Worm (Caenorhabditis elegans) whole organism, L1 larva: ENCODE data around the gene C03F11.2.

Source experiments
- C04F5.9 ChIP-seq: sonication (generic microtip); optimal IDR thresholded peaks from 2 replicates; lab custom pipeline; 2016; ENCODE audit warnings: missing genetic modification characterization, missing compliant biosample characterization
- C34B4.2 ChIP-seq: sonication (generic microtip); optimal IDR thresholded peaks from 2 replicates; lab custom pipeline; 2017; ENCODE audit warnings: mild to moderate bottlenecking, missing genetic modification characterization, missing compliant biosample characterization
- aly-2 ChIP-seq: fragments of 150-350 bp; optimal IDR thresholded peaks from 2 replicates; lab custom pipeline; 2014; ENCODE audit warnings: missing biosample characterization, missing genetic modification characterization
- blmp-1 ChIP-seq: fragments of 150-350 bp; optimal IDR thresholded peaks from 2 replicates; lab custom pipeline; 2014; ENCODE audit warnings: missing biosample characterization, missing genetic modification characterization
- ceh-63 ChIP-seq: fragments of 200-800 bp; sonication (Bioruptor generic); optimal IDR thresholded peaks from 2 replicates; lab custom pipeline; 2018; ENCODE audit warnings: mild to moderate bottlenecking, missing genetic modification characterization, missing compliant biosample characterization
- ceh-82 ChIP-seq, 3 experiments: fragments of 150-350 bp in 1 of 3; sonication (generic microtip) in 2 of 3; optimal IDR thresholded peaks; 2 replicates each; lab custom pipeline; 2014 to 2017; ENCODE audit warnings: missing biosample characterization in 3 of 3, missing genetic modification characterization in 3 of 3
- ceh-88 ChIP-seq: fragments of 200-800 bp; sonication (Bioruptor generic); IDR thresholded peaks from 2 replicates; pipeline ENCODE4 v1.3.6; 2022; ENCODE audit warnings: missing genetic modification characterization, missing compliant biosample characterization
- ces-1 ChIP-seq: fragments of 150-350 bp; optimal IDR thresholded peaks from 2 replicates; lab custom pipeline; 2014; ENCODE audit warnings: missing biosample characterization, missing genetic modification reagents, missing genetic modification characterization
- dpl-1 ChIP-seq, 3 experiments: fragments of 150-350 bp in 2 of 3; sonication (generic microtip) in 1 of 3; optimal IDR thresholded peaks; 2 replicates each; lab custom pipeline; 2014 to 2017; ENCODE audit warnings: missing biosample characterization in 3 of 3, missing genetic modification characterization in 3 of 3, missing genetic modification reagents in 3 of 3
- dsc-1 ChIP-seq: sonication (generic microtip); optimal IDR thresholded peaks from 2 replicates; lab custom pipeline; 2016; ENCODE audit warnings: mild to moderate bottlenecking, missing genetic modification characterization, missing compliant biosample characterization
- efl-1 ChIP-seq, 4 experiments: fragments of 150-350 bp; optimal IDR thresholded peaks in 3 of 4; peaks in 1 of 4; 1 replicate in 1 of 4; 2 replicates in 3 of 4; lab custom pipeline; 2014; ENCODE audit warnings: missing biosample characterization in 2 of 4, missing genetic modification characterization in 2 of 4, missing genetic modification reagents in 2 of 4
- egl-27 ChIP-seq, 2 experiments: fragments of 150-350 bp in 1 of 2; sonication (generic microtip); optimal IDR thresholded peaks; 3 replicates each; lab custom pipeline; 2017 to 2018; ENCODE audit warnings: missing biosample characterization in 2 of 2, missing genetic modification characterization in 2 of 2, missing genetic modification reagents in 2 of 2
- elt-3 ChIP-seq, 6 experiments: fragments of 150-350 bp in 1 of 6; sonication (generic microtip); optimal IDR thresholded peaks; 2 replicates each; lab custom pipeline; 2017 to 2018; ENCODE audit warnings: missing biosample characterization in 6 of 6, missing genetic modification characterization in 6 of 6, inconsistent platforms in 1 of 6
- fkh-4 ChIP-seq: sonication (generic microtip); optimal IDR thresholded peaks from 2 replicates; lab custom pipeline; 2016; ENCODE audit warnings: missing compliant biosample characterization, missing genetic modification characterization, borderline replicate concordance
- fos-1 ChIP-seq: fragments of 150-350 bp; optimal IDR thresholded peaks from 2 replicates; lab custom pipeline; 2014; ENCODE audit warnings: missing biosample characterization, missing genetic modification characterization
- grh-1 ChIP-seq: fragments of 200-800 bp; sonication (Bioruptor generic); IDR thresholded peaks from 2 replicates; pipeline ENCODE4 v1.3.6; 2022; ENCODE audit warnings: missing genetic modification reagents, missing genetic modification characterization, missing compliant biosample characterization
- irx-1 ChIP-seq: sonication (generic microtip); optimal IDR thresholded peaks from 2 replicates; lab custom pipeline; 2016; ENCODE audit warnings: missing genetic modification characterization, missing compliant biosample characterization
- isw-1 ChIP-seq: fragments of 200-800 bp; sonication (Bioruptor generic); IDR thresholded peaks from 2 replicates; pipeline ENCODE4 v1.3.6; 2022; ENCODE audit warnings: missing genetic modification characterization, missing compliant biosample characterization
- jun-1 ChIP-seq: fragments of 150-350 bp; optimal IDR thresholded peaks from 2 replicates; lab custom pipeline; 2014; ENCODE audit warnings: missing biosample characterization, missing genetic modification reagents, missing genetic modification characterization
- lin-13 ChIP-seq: fragments of 150-350 bp; optimal IDR thresholded peaks from 2 replicates; lab custom pipeline; 2014; ENCODE audit warnings: missing biosample characterization, missing genetic modification reagents, missing genetic modification characterization
- lin-14 ChIP-seq: fragments of 200-800 bp; sonication (Bioruptor generic); optimal IDR thresholded peaks from 2 replicates; lab custom pipeline; 2018; ENCODE audit warnings: mild to moderate bottlenecking, missing genetic modification characterization, moderate library complexity, missing compliant biosample characterization
- lin-35 ChIP-seq, 2 experiments: fragments of 150-350 bp; optimal IDR thresholded peaks; 2 replicates each; lab custom pipeline; 2014; ENCODE audit warnings: missing biosample characterization in 2 of 2, missing genetic modification characterization in 2 of 2, missing genetic modification reagents in 2 of 2
- lir-3 ChIP-seq: sonication (generic microtip); optimal IDR thresholded peaks from 2 replicates; lab custom pipeline; 2016; ENCODE audit warnings: mild to moderate bottlenecking, missing genetic modification characterization, moderate library complexity, missing compliant biosample characterization; ENCODE audit not compliant: poor library complexity
- lsy-2 ChIP-seq, 2 experiments: fragments of 150-350 bp; optimal IDR thresholded peaks; 2 replicates each; lab custom pipeline; 2014; ENCODE audit warnings: missing biosample characterization in 2 of 2, missing genetic modification characterization in 2 of 2
- mdl-1 ChIP-seq, 2 experiments: fragments of 150-350 bp; optimal IDR thresholded peaks; 2 replicates each; lab custom pipeline; 2014 to 2017; ENCODE audit warnings: missing biosample characterization in 2 of 2, missing genetic modification characterization in 2 of 2, inconsistent platforms in 1 of 2
- mep-1 ChIP-seq: fragments of 150-350 bp; optimal IDR thresholded peaks from 2 replicates; lab custom pipeline; 2014; ENCODE audit warnings: missing biosample characterization, missing genetic modification characterization
- nhr-11 ChIP-seq: fragments of 150-350 bp; optimal IDR thresholded peaks from 2 replicates; lab custom pipeline; 2014; ENCODE audit warnings: missing biosample characterization, missing genetic modification characterization
- nhr-20 ChIP-seq: sonication (generic microtip); optimal IDR thresholded peaks from 2 replicates; lab custom pipeline; 2016; ENCODE audit warnings: mild to moderate bottlenecking, missing genetic modification characterization, missing compliant biosample characterization
- nhr-28 ChIP-seq: fragments of 150-350 bp; optimal IDR thresholded peaks from 2 replicates; lab custom pipeline; 2014; ENCODE audit warnings: missing biosample characterization, missing genetic modification characterization
- nhr-47 ChIP-seq: sonication (generic microtip); optimal IDR thresholded peaks from 2 replicates; lab custom pipeline; 2016; ENCODE audit warnings: mild to moderate bottlenecking, missing genetic modification characterization, moderate library complexity, missing compliant biosample characterization
- nhr-71 ChIP-seq: sonication (generic microtip); optimal IDR thresholded peaks from 2 replicates; lab custom pipeline; 2016; ENCODE audit warnings: mild to moderate bottlenecking, missing genetic modification characterization, moderate library complexity, missing compliant biosample characterization
- nhr-76 ChIP-seq: sonication (generic microtip); optimal IDR thresholded peaks from 2 replicates; lab custom pipeline; 2017; ENCODE audit warnings: missing biosample characterization, missing genetic modification characterization
- nhr-77 ChIP-seq: fragments of 150-350 bp; optimal IDR thresholded peaks from 2 replicates; lab custom pipeline; 2014; ENCODE audit warnings: missing biosample characterization, missing genetic modification characterization
- nhr-84 ChIP-seq: sonication (generic microtip); optimal IDR thresholded peaks from 2 replicates; lab custom pipeline; 2017; ENCODE audit warnings: missing biosample characterization, missing genetic modification characterization
- nhr-85 ChIP-seq: sonication (generic microtip); peaks from one replicate; lab custom pipeline; 2016; ENCODE audit warnings: missing genetic modification characterization, inconsistent platforms, missing compliant biosample characterization
- pax-3 ChIP-seq: fragments of 200-800 bp; sonication (Bioruptor generic); optimal IDR thresholded peaks from 2 replicates; lab custom pipeline; 2018; ENCODE audit warnings: mild to moderate bottlenecking, missing genetic modification characterization, moderate library complexity, missing compliant biosample characterization
- skn-1 ChIP-seq: fragments of 150-350 bp; optimal IDR thresholded peaks from 2 replicates; lab custom pipeline; 2014; ENCODE audit warnings: missing biosample characterization, missing genetic modification characterization
- snpc-4 ChIP-seq: fragments of 150-350 bp; optimal IDR thresholded peaks from 2 replicates; lab custom pipeline; 2014; ENCODE audit warnings: missing biosample characterization, missing genetic modification characterization
- snu-23 ChIP-seq: sonication (generic microtip); optimal IDR thresholded peaks from 2 replicates; lab custom pipeline; 2016; ENCODE audit warnings: missing genetic modification characterization, missing compliant biosample characterization
- sox-4 ChIP-seq: sonication (generic microtip); optimal IDR thresholded peaks from 2 replicates; lab custom pipeline; 2016; ENCODE audit warnings: missing genetic modification characterization, missing compliant biosample characterization
- swsn-7 ChIP-seq: sonication (generic microtip); optimal IDR thresholded peaks from 2 replicates; lab custom pipeline; 2016; ENCODE audit warnings: missing genetic modification characterization, missing compliant biosample characterization
- tbx-2 ChIP-seq: sonication (generic microtip); optimal IDR thresholded peaks from 2 replicates; lab custom pipeline; 2016; ENCODE audit warnings: missing genetic modification characterization, missing compliant biosample characterization
- tlp-1 ChIP-seq: fragments of 150-350 bp; optimal IDR thresholded peaks from 2 replicates; lab custom pipeline; 2014; ENCODE audit warnings: missing biosample characterization, missing genetic modification characterization
- unc-130 ChIP-seq: fragments of 150-350 bp; optimal IDR thresholded peaks from 2 replicates; lab custom pipeline; 2017; ENCODE audit warnings: missing biosample characterization, missing genetic modification characterization, inconsistent platforms
- unc-62 ChIP-seq: fragments of 150-350 bp; optimal IDR thresholded peaks from 2 replicates; lab custom pipeline; 2014; ENCODE audit warnings: missing biosample characterization, missing genetic modification reagents, missing genetic modification characterization
- unc-98 ChIP-seq: fragments of 200-800 bp; sonication (Bioruptor generic); IDR thresholded peaks from 2 replicates; pipeline ENCODE4 v1.3.6; 2022; ENCODE audit warnings: missing genetic modification characterization, missing compliant biosample characterization
- vab-15 ChIP-seq: sonication (generic microtip); optimal IDR thresholded peaks from 2 replicates; lab custom pipeline; 2017; ENCODE audit warnings: missing genotype, mild to moderate bottlenecking, missing genetic modification characterization, missing compliant biosample characterization
- xbp-1 ChIP-seq: sonication (generic microtip); optimal IDR thresholded peaks from 2 replicates; lab custom pipeline; 2016; ENCODE audit warnings: missing genetic modification characterization, missing compliant biosample characterization
- zag-1 ChIP-seq: fragments of 150-350 bp; optimal IDR thresholded peaks from 2 replicates; lab custom pipeline; 2014; ENCODE audit warnings: missing biosample characterization, missing genetic modification characterization

C03F11.2 gene

ce11 chrX:5360682-5361081, 36.5 kb downstream of the C03F11.2 start:
- TF ChIP-seq irx-1 (no peak), ceh-82 (tag; optimal IDR thresholded peaks at IDR 0.05; lab: Kevin White, UChicago) (no peak), ceh-63 (GFP tag; lab: Kevin White, UChicago) (no peak), lin-14 (GFP tag; lab: Kevin White, UChicago) (peak; percentile 8)

- TF ChIP-seq C04F5.9 (tag; lab: Kevin White, UChicago) (no peak), lsy-2 (tag; optimal IDR thresholded peaks at IDR 0.05; lab: Kevin White, UChicago) (no peak), lin-14 (GFP tag; lab: Kevin White, UChicago) (peak; percentile 10), blmp-1 (tag; lab: Kevin White, UChicago) (no peak), tlp-1 (no peak), fkh-4 (tag; lab: Kevin White, UChicago) (no peak), snu-23 (peak; percentile 17), fos-1 (tag; lab: Kevin White, UChicago) (no peak), dsc-1 (tag; lab: Kevin White, UChicago) (no peak), elt-3 (tag; optimal IDR thresholded peaks at IDR 0.05; lab: Kevin White, UChicago) (no peak), aly-2 (tag; lab: Kevin White, UChicago) (no peak), nhr-76 (tag; lab: Kevin White, UChicago) (no peak), isw-1 (GFP tag; lab: Robert Waterston, UW) (no peak), skn-1 (tag; lab: Kevin White, UChicago) (peak; percentile 52), nhr-11 (tag; lab: Kevin White, UChicago) (no peak), nhr-85 (tag; lab: Kevin White, UChicago) (no peak), xbp-1 (tag; lab: Kevin White, UChicago) (no peak), lir-3 (tag; lab: Kevin White, UChicago) (no peak), lin-13 (GFP tag; lab: Kevin White, UChicago) (no peak), efl-1 (optimal IDR thresholded peaks at IDR 0.05; lab: Kevin White, UChicago) (no peak), efl-1 (GFP tag; optimal IDR thresholded peaks at IDR 0.05 in 1 of 2; lab: Kevin White, UChicago) (no peak), irx-1 (no peak), ceh-88 (GFP tag; lab: Robert Waterston, UW) (no peak), lin-35 (GFP tag; optimal IDR thresholded peaks at IDR 0.05; lab: Kevin White, UChicago) (peak in 1 of 2 experiments; percentile 5), nhr-71 (tag; lab: Kevin White, UChicago) (peak; percentile 3), nhr-47 (tag; lab: Kevin White, UChicago) (no peak), snpc-4 (tag; lab: Kevin White, UChicago) (no peak), unc-62 (GFP tag; lab: Kevin White, UChicago) (no peak), unc-130 (no peak), egl-27 (tag; optimal IDR thresholded peaks at IDR 0.05; lab: Kevin White, UChicago) (no peak), mep-1 (tag; lab: Kevin White, UChicago) (no peak), pax-3 (tag; lab: Kevin White, UChicago) (no peak), zag-1 (tag; lab: Kevin White, UChicago) (no peak), vab-15 (no peak), jun-1 (tag; lab: Kevin White, UChicago) (no peak)
Observed at ce11 chrX:5355253-5355652, 41.9 kb downstream of the C03F11.2 start.

- no peak for TF ChIP-seq nhr-77 (tag; lab: Kevin White, UChicago)
- TF ChIP-seq ces-1, result no peak
- no peak for TF ChIP-seq grh-1 (GFP tag; lab: Robert Waterston, UW)
- TF ChIP-seq snu-23, result peak; percentile 14
- peak in 1 of 2 experiments; percentile 11 for TF ChIP-seq mdl-1 (tag; optimal IDR thresholded peaks at IDR 0.05; lab: Kevin White, UChicago)
- no peak for TF ChIP-seq isw-1 (GFP tag; lab: Robert Waterston, UW)
- TF ChIP-seq nhr-28 (tag; lab: Kevin White, UChicago), result no peak
- no peak for TF ChIP-seq vab-15
- TF ChIP-seq unc-98 (GFP tag; lab: Robert Waterston, UW), result no peak
- TF ChIP-seq dpl-1 (GFP tag; optimal IDR thresholded peaks at IDR 0.05; lab: Kevin White, UChicago), result no peak
- TF ChIP-seq swsn-7, result peak; percentile 29
- no peak for TF ChIP-seq C34B4.2 (tag; lab: Kevin White, UChicago)
- TF ChIP-seq tbx-2 (tag; lab: Kevin White, UChicago), result no peak
- TF ChIP-seq nhr-84 (tag; lab: Kevin White, UChicago), result no peak
- TF ChIP-seq nhr-20, result peak; percentile 43
- TF ChIP-seq sox-4 (tag; lab: Kevin White, UChicago), result no peak
- TF ChIP-seq fos-1 (tag; lab: Kevin White, UChicago), result no peak
Observed at ce11 chrX:5354022-5354876, 43.0 kb downstream of the C03F11.2 start, which contains the start of gene pfn-2. Gene pfn-2 (minus strand): TSS chrX:5354072.
